Worm (Caenorhabditis elegans): ENCODE measurements around the gene K08B5.2.

DNA sequence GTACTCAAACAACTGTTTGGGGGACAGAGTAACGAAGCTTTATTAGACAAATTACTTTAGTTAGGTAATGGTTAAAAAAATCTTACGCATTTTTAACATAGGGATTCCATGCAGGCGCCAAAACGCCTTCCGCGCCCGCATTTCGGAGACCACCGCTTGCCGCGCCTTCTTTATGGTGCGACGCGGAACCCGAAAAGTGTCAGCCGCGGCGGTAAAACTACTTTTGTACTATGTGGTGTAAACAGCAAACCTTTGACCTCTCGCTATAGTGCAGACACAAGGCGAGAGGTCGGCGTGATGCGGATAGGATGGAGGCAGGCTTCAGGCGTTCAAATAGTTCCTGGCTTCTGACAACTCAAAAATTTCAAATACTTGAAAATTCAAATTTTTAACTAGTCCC lies 21.6 kb upstream of the K08B5.2 start:
- TF ChIP-seq hlh-6 (tag; optimal IDR thresholded peaks at IDR 0.05) (no peak), C08G9.2 (tag; optimal IDR thresholded peaks at IDR 0.05) (no peak), nhr-232 (tag; optimal IDR thresholded peaks at IDR 0.05) (no peak), mec-3 (tag; optimal IDR thresholded peaks at IDR 0.05; ENCODE audit: borderline replicate concordance) (no peak), hlh-15 (tag; optimal IDR thresholded peaks at IDR 0.05) (no peak), fax-1 (tag; optimal IDR thresholded peaks at IDR 0.05) (no peak), pha-4 (tag; optimal IDR thresholded peaks at IDR 0.05) (no peak), elt-2 (tag; optimal IDR thresholded peaks at IDR 0.05) (no peak), K02D7.2 (tag; optimal IDR thresholded peaks at IDR 0.05) (no peak)

Measured in whole organism, late embryonic.